Worm (Caenorhabditis elegans): Measurements from ENCODE around the gene C40A11.3.

Gene C40A11.3

ce11 chrII:2114488-2114887 lies 26.4 kb upstream of the C40A11.3 start:
- TF ChIP-seq ztf-11 (tag; optimal IDR thresholded peaks at IDR 0.05), result no peak
- TF ChIP-seq daf-12 (tag; optimal IDR thresholded peaks at IDR 0.05), result no peak
- TF ChIP-seq nhr-77 (tag; optimal IDR thresholded peaks at IDR 0.05), result no peak
- no peak for TF ChIP-seq lin-39 (tag; optimal IDR thresholded peaks at IDR 0.05)
- TF ChIP-seq pha-4 (tag; optimal IDR thresholded peaks at IDR 0.05), result no peak
- TF ChIP-seq ZK546.5 (tag; optimal IDR thresholded peaks at IDR 0.05), result no peak
- no peak for TF ChIP-seq nhr-12 (tag; optimal IDR thresholded peaks at IDR 0.05)
- no peak for TF ChIP-seq nhr-67 (tag; optimal IDR thresholded peaks at IDR 0.05)
- no peak for TF ChIP-seq ceh-28 (tag; optimal IDR thresholded peaks at IDR 0.05)
- TF ChIP-seq eor-1 (tag; optimal IDR thresholded peaks at IDR 0.05), result no peak
- TF ChIP-seq nfya-1 (tag; optimal IDR thresholded peaks at IDR 0.05; ENCODE audit: insufficient read depth), result no peak
- no peak for TF ChIP-seq mml-1 (tag; optimal IDR thresholded peaks at IDR 0.05)
- no peak for TF ChIP-seq fkh-10 (GFP tag; optimal IDR thresholded peaks at IDR 0.05)
- no peak for TF ChIP-seq unc-39 (tag; optimal IDR thresholded peaks at IDR 0.05)
- TF ChIP-seq nhr-76 (tag; optimal IDR thresholded peaks at IDR 0.05), result no peak
- no peak for TF ChIP-seq unc-62 (GFP tag; optimal IDR thresholded peaks at IDR 0.05)
- no peak for TF ChIP-seq lin-15B (tag; optimal IDR thresholded peaks at IDR 0.05)
- TF ChIP-seq jun-1 (tag; optimal IDR thresholded peaks at IDR 0.05), result no peak
- TF ChIP-seq nhr-28 (tag; optimal IDR thresholded peaks at IDR 0.05), result no peak

- TF ChIP-seq zag-1 (tag; optimal IDR thresholded peaks at IDR 0.05) (no peak), lsy-12 (tag; optimal IDR thresholded peaks at IDR 0.05) (no peak), nhr-43 (tag; optimal IDR thresholded peaks at IDR 0.05; ENCODE audit: poor library complexity, severe bottlenecking) (no peak), ceh-9 (tag; optimal IDR thresholded peaks at IDR 0.05) (no peak), ceh-28 (tag; optimal IDR thresholded peaks at IDR 0.05) (no peak), nhr-25 (tag; optimal IDR thresholded peaks at IDR 0.05) (no peak), elt-3 (tag; optimal IDR thresholded peaks at IDR 0.05) (no peak), lin-15B (tag; optimal IDR thresholded peaks at IDR 0.05) (no peak), eor-1 (tag; optimal IDR thresholded peaks at IDR 0.05) (no peak), ceh-82 (tag; optimal IDR thresholded peaks at IDR 0.05) (no peak), sea-2 (GFP tag; optimal IDR thresholded peaks at IDR 0.05) (no peak)
These were observed 24.1 kb upstream of the C40A11.3 start, which contains the start of gene srh-195 for ce11 chrII:2116794-2117193. Gene srh-195 (minus strand): TSS chrII:2116894.

- TF ChIP-seq nhr-25 (tag; optimal IDR thresholded peaks at IDR 0.05) (no peak), nhr-77 (tag; optimal IDR thresholded peaks at IDR 0.05) (no peak), R02D3.7 (tag; optimal IDR thresholded peaks at IDR 0.05) (no peak), ZK546.5 (tag; optimal IDR thresholded peaks at IDR 0.05) (no peak), sea-2 (GFP tag; optimal IDR thresholded peaks at IDR 0.05) (no peak), elt-2 (tag; optimal IDR thresholded peaks at IDR 0.05) (peak; percentile 55), ceh-82 (tag; optimal IDR thresholded peaks at IDR 0.05) (no peak), elt-3 (tag; optimal IDR thresholded peaks at IDR 0.05) (no peak), hmg-11 (tag; optimal IDR thresholded peaks at IDR 0.05) (no peak), pqm-1 (tag; optimal IDR thresholded peaks at IDR 0.05) (peak; percentile 18), ceh-9 (tag; optimal IDR thresholded peaks at IDR 0.05) (no peak)
These were observed 18.8 kb upstream of the C40A11.3 start, which contains the start of gene math-37 for ce11 chrII:2122091-2122490. Gene math-37 (minus strand): TSS chrII:2122191.

- TF ChIP-seq eor-1 (tag; optimal IDR thresholded peaks at IDR 0.05) (no peak), elt-2 (tag; optimal IDR thresholded peaks at IDR 0.05) (peak; percentile 55)
These were observed 18.2 kb upstream of the C40A11.3 start for ce11 chrII:2122762-2123161.

- TF ChIP-seq nhr-23 (tag; optimal IDR thresholded peaks at IDR 0.05) (no peak), nhr-67 (tag; optimal IDR thresholded peaks at IDR 0.05) (no peak), ama-1 (optimal IDR thresholded peaks at IDR 0.05) (no peak), nhr-11 (tag; optimal IDR thresholded peaks at IDR 0.05) (no peak), eor-1 (tag; optimal IDR thresholded peaks at IDR 0.05) (no peak), fos-1 (tag; optimal IDR thresholded peaks at IDR 0.05) (no peak), nhr-237 (tag; optimal IDR thresholded peaks at IDR 0.05) (no peak), fkh-2 (tag; optimal IDR thresholded peaks at IDR 0.05) (no peak), sea-2 (GFP tag; optimal IDR thresholded peaks at IDR 0.05) (no peak), lsy-12 (tag; optimal IDR thresholded peaks at IDR 0.05) (no peak), skn-1 (tag; optimal IDR thresholded peaks at IDR 0.05) (no peak), ZK546.5 (tag; optimal IDR thresholded peaks at IDR 0.05) (no peak), hmg-11 (tag; optimal IDR thresholded peaks at IDR 0.05) (no peak), nhr-77 (tag; optimal IDR thresholded peaks at IDR 0.05) (no peak), zag-1 (tag; optimal IDR thresholded peaks at IDR 0.05) (no peak), ztf-4 (tag; optimal IDR thresholded peaks at IDR 0.05) (no peak), unc-62 (GFP tag; optimal IDR thresholded peaks at IDR 0.05) (no peak), fkh-10 (GFP tag; optimal IDR thresholded peaks at IDR 0.05) (no peak)
These were observed 10.1 kb upstream of the C40A11.3 start, which contains the start of gene sdz-28 for ce11 chrII:2130770-2131169. Gene sdz-28 (plus strand): TSS chrII:2131070.
